Worm (Caenorhabditis elegans) whole organism, midembryonic: ENCODE measurements around the gene arl-5.

Source experiments
- T22C8.4 ChIP-seq: fragments of 200-800 bp; sonication (Bioruptor generic); IDR thresholded peaks from 2 replicates; pipeline ENCODE4 v1.3.6; 2022; ENCODE audit warnings: missing genetic modification characterization, missing compliant biosample characterization
- cog-1 ChIP-seq: sonication (generic microtip); optimal IDR thresholded peaks from 2 replicates; lab custom pipeline; 2016; ENCODE audit warnings: missing genetic modification characterization, missing compliant biosample characterization
- flt-1 ChIP-seq: fragments of 200-800 bp; sonication (Bioruptor generic); IDR thresholded peaks from 2 replicates; pipeline ENCODE4 v1.3.6; 2022; ENCODE audit warnings: missing genetic modification characterization, missing compliant biosample characterization
- klf-2 ChIP-seq: fragments of 200-800 bp; sonication (Bioruptor generic); conservative IDR thresholded peaks from 2 replicates; pipeline ENCODE4 v1.3.6; 2022; ENCODE audit warnings: missing genetic modification reagents, missing genetic modification characterization, missing compliant biosample characterization
- med-1 ChIP-seq: sonication (generic microtip); optimal IDR thresholded peaks from 2 replicates; lab custom pipeline; 2017; ENCODE audit warnings: missing genetic modification characterization, mild to moderate bottlenecking, missing compliant biosample characterization, antibody characterized with exemption, missing genetic modification reagents; ENCODE audit not compliant: insufficient read depth
- ref-1 ChIP-seq: fragments of 200-800 bp; sonication (Bioruptor generic); conservative IDR thresholded peaks from 2 replicates; pipeline ENCODE4 v1.3.6; 2022; ENCODE audit warnings: missing genetic modification reagents, missing genetic modification characterization, missing compliant biosample characterization
- ztf-23 ChIP-seq: fragments of 200-800 bp; sonication (Bioruptor generic); IDR thresholded peaks from 2 replicates; pipeline ENCODE4 v1.3.6; 2022; ENCODE audit warnings: missing genetic modification reagents, missing genetic modification characterization, missing compliant biosample characterization

ce11 chrIII:9843715-9844114, 20.7 kb downstream of the arl-5 start, which contains the start of gene K11H3.5:
- TF ChIP-seq ref-1 = no peak
- no peak for TF ChIP-seq klf-2 (GFP tag; lab: Robert Waterston, UW)
- no peak for TF ChIP-seq flt-1 (GFP tag; lab: Robert Waterston, UW)
- TF ChIP-seq cog-1 (tag; lab: Kevin White, UChicago) = no peak
- no peak for TF ChIP-seq med-1 (GFP tag; lab: Kevin White, UChicago)
- TF ChIP-seq ztf-23 (GFP tag; lab: Robert Waterston, UW) = no peak
- TF ChIP-seq T22C8.4 (GFP tag; lab: Robert Waterston, UW) = no peak
